Fruit fly (Drosophila melanogaster) whole organism, embryonic: ENCODE data around the gene CG4291.

Experiments used
- CG10431 ChIP-seq: fragments of 200-800 bp; sonication (Bioruptor generic); optimal IDR thresholded peaks from 3 replicates; lab custom pipeline; 2018; ENCODE audit warnings: missing biosample characterization, mild to moderate bottlenecking, missing genetic modification characterization
- CG11560 ChIP-seq: fragments of 200-800 bp; sonication (Bioruptor generic); IDR thresholded peaks from 3 replicates; pipeline ENCODE4 v1.3.6; 2022; ENCODE audit warnings: missing biosample characterization, missing genetic modification characterization
- CG12155 ChIP-seq: fragments of 200-800 bp; sonication (Bioruptor generic); optimal IDR thresholded peaks from 3 replicates; lab custom pipeline; 2016; ENCODE audit warnings: missing biosample characterization, missing genetic modification characterization
- CG12659 ChIP-seq: fragments of 200-800 bp; sonication (Bioruptor generic); optimal IDR thresholded peaks from 3 replicates; lab custom pipeline; 2017; ENCODE audit warnings: mild to moderate bottlenecking, missing biosample characterization, missing genetic modification reagents, missing genetic modification characterization
- CG12744 ChIP-seq: fragments of 200-800 bp; sonication (Bioruptor generic); optimal IDR thresholded peaks from 2 replicates; lab custom pipeline; 2016; ENCODE audit warnings: missing biosample characterization, missing genetic modification characterization
- CG13424 ChIP-seq: fragments of 200-800 bp; sonication (Bioruptor generic); optimal IDR thresholded peaks from 2 replicates; lab custom pipeline; 2019; ENCODE audit warnings: missing biosample characterization, mild to moderate bottlenecking, missing genetic modification characterization, moderate library complexity
- CG14667 ChIP-seq: fragments of 200-800 bp; sonication (Bioruptor generic); IDR thresholded peaks from 2 replicates; pipeline ENCODE4 v1.3.6; 2022; ENCODE audit warnings: missing biosample characterization, missing genetic modification characterization
- CG14860 ChIP-seq: fragments of 200-800 bp; sonication (Bioruptor generic); IDR thresholded peaks from 3 replicates; pipeline ENCODE4 v1.3.6; 2022; ENCODE audit warnings: missing biosample characterization, missing genetic modification characterization; ENCODE audit not compliant: partially characterized antibody
- CG17359 ChIP-seq: fragments of 200-800 bp; sonication (Bioruptor generic); optimal IDR thresholded peaks from 3 replicates; lab custom pipeline; 2018; ENCODE audit warnings: missing biosample characterization, mild to moderate bottlenecking, missing genetic modification characterization, moderate library complexity
- CG17802 ChIP-seq: fragments of 200-800 bp; sonication (Bioruptor generic); optimal IDR thresholded peaks from 2 replicates; lab custom pipeline; 2018; ENCODE audit warnings: missing biosample characterization, mild to moderate bottlenecking, missing genetic modification characterization, moderate library complexity
- CG17912 ChIP-seq: fragments of 200-800 bp; sonication (Bioruptor generic); optimal IDR thresholded peaks from 2 replicates; lab custom pipeline; 2018; ENCODE audit warnings: missing biosample characterization, mild to moderate bottlenecking, missing genetic modification characterization
- CG2120 ChIP-seq: fragments of 200-800 bp; sonication (Bioruptor generic); optimal IDR thresholded peaks from 3 replicates; lab custom pipeline; 2016; ENCODE audit warnings: missing biosample characterization, missing genetic modification characterization
- CG31224 ChIP-seq: fragments of 200-800 bp; sonication (Bioruptor generic); IDR thresholded peaks from 2 replicates; pipeline ENCODE4 v1.3.6; 2022; ENCODE audit warnings: missing biosample characterization, missing genetic modification characterization
- CG3726 ChIP-seq: fragments of 200-800 bp; sonication (Bioruptor generic); IDR thresholded peaks from 3 replicates; pipeline ENCODE4, ENCODE4 v1.3.6; 2022; ENCODE audit warnings: missing biosample characterization, missing genetic modification characterization
- CG3995 ChIP-seq: fragments of 200-800 bp; sonication (Bioruptor generic); optimal IDR thresholded peaks from 3 replicates; lab custom pipeline; 2016; ENCODE audit warnings: missing biosample characterization, missing genetic modification characterization
- CG4282 ChIP-seq: fragments of 200-800 bp; sonication (Bioruptor generic); optimal IDR thresholded peaks from 2 replicates; lab custom pipeline; 2016; ENCODE audit warnings: missing biosample characterization, missing genetic modification characterization
- CG4404 ChIP-seq: fragments of 200-800 bp; sonication (Bioruptor generic); IDR thresholded peaks from 2 replicates; pipeline ENCODE4 v1.3.6; 2022; ENCODE audit warnings: missing biosample characterization, missing genetic modification characterization
- CG4730 ChIP-seq: fragments of 200-800 bp; sonication (Bioruptor generic); IDR thresholded peaks from 2 replicates; pipeline ENCODE4 v1.3.6; 2022; ENCODE audit warnings: missing biosample characterization, missing genetic modification characterization
- CG5180 ChIP-seq: fragments of 200-800 bp; sonication (Bioruptor generic); optimal IDR thresholded peaks from 3 replicates; lab custom pipeline; 2017; ENCODE audit warnings: missing biosample characterization, missing genetic modification characterization, mild to moderate bottlenecking, moderate library complexity, missing genetic modification reagents
- CG6175 ChIP-seq: fragments of 200-800 bp; sonication (Bioruptor generic); IDR thresholded peaks from 3 replicates; pipeline ENCODE4 v1.3.6; 2022; ENCODE audit warnings: missing biosample characterization, missing genetic modification characterization
- CG6654 ChIP-seq: fragments of 200-800 bp; sonication (Bioruptor generic); optimal IDR thresholded peaks from 2 replicates; lab custom pipeline; 2017; ENCODE audit warnings: missing biosample characterization, mild to moderate bottlenecking, missing genetic modification characterization
- CG7786 ChIP-seq: fragments of 200-800 bp; sonication (Bioruptor generic); optimal IDR thresholded peaks from 2 replicates; lab custom pipeline; 2016; ENCODE audit warnings: missing biosample characterization, missing genetic modification characterization
- CG7839 ChIP-seq: fragments of 200-800 bp; sonication (Bioruptor generic); optimal IDR thresholded peaks from 3 replicates; lab custom pipeline; 2018; ENCODE audit warnings: missing biosample characterization, mild to moderate bottlenecking, missing genetic modification characterization, moderate library complexity
- CG8290 ChIP-seq, 3 experiments: fragments of 200-800 bp; sonication (Bioruptor generic); optimal IDR thresholded peaks; 2 replicates each; lab custom pipeline; 2016 to 2019; ENCODE audit warnings: missing biosample characterization in 3 of 3, missing genetic modification characterization in 3 of 3, mild to moderate bottlenecking in 2 of 3, moderate library complexity in 1 of 3
- CHES-1-like ChIP-seq: fragments of 200-800 bp; sonication (Bioruptor generic); optimal IDR thresholded peaks from 2 replicates; lab custom pipeline; 2016; ENCODE audit warnings: missing biosample characterization, missing genetic modification characterization
- Dek ChIP-seq: fragments of 200-800 bp; sonication (Bioruptor generic); optimal IDR thresholded peaks from 3 replicates; lab custom pipeline; 2019; ENCODE audit warnings: missing biosample characterization, mild to moderate bottlenecking, missing genetic modification characterization, moderate library complexity
- Doc3 ChIP-seq: fragments of 200-800 bp; sonication (Bioruptor generic); IDR thresholded peaks from 3 replicates; pipeline ENCODE4 v1.3.6; 2022; ENCODE audit warnings: missing biosample characterization, missing genetic modification characterization; ENCODE audit not compliant: partially characterized antibody
- E2f2 ChIP-seq: fragments of 200-800 bp; sonication (Bioruptor generic); IDR thresholded peaks from 2 replicates; pipeline ENCODE4 v1.3.6; 2022; ENCODE audit warnings: missing biosample characterization, missing genetic modification characterization
- Gug ChIP-seq: fragments of 200-800 bp; sonication (Bioruptor generic); IDR thresholded peaks from 4 replicates; pipeline ENCODE4 v1.3.6; 2022; ENCODE audit warnings: missing biosample characterization, missing genetic modification characterization
- Hr39 ChIP-seq: fragments of >200 bp; optimal IDR thresholded peaks from 2 replicates; lab custom pipeline; 2017
- Oaz ChIP-seq: fragments of 200-800 bp; sonication (Bioruptor generic); IDR thresholded peaks from 2 replicates; pipeline ENCODE4 v1.3.6; 2022; ENCODE audit warnings: missing biosample characterization, missing genetic modification characterization
- Six4 ChIP-seq: fragments of 200-800 bp; sonication (Bioruptor generic); optimal IDR thresholded peaks from 2 replicates; lab custom pipeline; 2016; ENCODE audit warnings: missing biosample characterization, missing genetic modification characterization
- ab ChIP-seq: fragments of 200-800 bp; sonication (Bioruptor generic); optimal IDR thresholded peaks from 2 replicates; lab custom pipeline; 2016; ENCODE audit warnings: missing biosample characterization, missing genetic modification characterization
- bab2 ChIP-seq: fragments of 200-800 bp; sonication (Bioruptor generic); optimal IDR thresholded peaks from 2 replicates; lab custom pipeline; 2016; ENCODE audit warnings: missing biosample characterization, missing genetic modification characterization
- ci ChIP-seq: fragments of 200-800 bp; sonication (Bioruptor generic); IDR thresholded peaks from 3 replicates; pipeline ENCODE4 v1.3.6; 2022; ENCODE audit warnings: missing biosample characterization, missing genetic modification characterization
- dan ChIP-seq: fragments of 200-800 bp; sonication (Bioruptor generic); IDR thresholded peaks from 2 replicates; pipeline ENCODE4 v1.3.6; 2022; ENCODE audit warnings: missing biosample characterization, missing genetic modification characterization
- dimm ChIP-seq: fragments of 200-800 bp; sonication (Bioruptor generic); IDR thresholded peaks from 2 replicates; pipeline ENCODE4 v1.3.6; 2022; ENCODE audit warnings: missing biosample characterization, missing genetic modification characterization
- exex ChIP-seq: fragments of 200-800 bp; sonication (Bioruptor generic); optimal IDR thresholded peaks from 4 replicates; lab custom pipeline; 2018; ENCODE audit warnings: missing biosample characterization, mild to moderate bottlenecking, missing genetic modification characterization, moderate library complexity
- grn ChIP-seq: fragments of 200-800 bp; sonication (Bioruptor generic); optimal IDR thresholded peaks from 3 replicates; lab custom pipeline; 2017; ENCODE audit warnings: missing biosample characterization, missing genetic modification characterization
- gt ChIP-seq: fragments of 200-800 bp; sonication (Bioruptor generic); IDR thresholded peaks from 2 replicates; pipeline ENCODE4 v1.3.6; 2022; ENCODE audit warnings: missing biosample characterization, missing genetic modification characterization
- her ChIP-seq: fragments of 200-800 bp; sonication (Bioruptor generic); optimal IDR thresholded peaks from 2 replicates; lab custom pipeline; 2016; ENCODE audit warnings: missing biosample characterization, missing genetic modification characterization
- insv ChIP-seq, 2 experiments: fragments of 200-800 bp; sonication (Bioruptor generic); optimal IDR thresholded peaks; 3 replicates each; lab custom pipeline; 2016 to 2018; ENCODE audit warnings: missing biosample characterization in 2 of 2, missing genetic modification characterization in 2 of 2
- jumu ChIP-seq: fragments of 200-800 bp; sonication (Bioruptor generic); optimal IDR thresholded peaks from 3 replicates; lab custom pipeline; 2016; ENCODE audit warnings: missing biosample characterization, missing genetic modification characterization
- luna ChIP-seq: fragments of 200-800 bp; sonication (Bioruptor generic); optimal IDR thresholded peaks from 2 replicates; lab custom pipeline; 2016; ENCODE audit warnings: missing biosample characterization, missing genetic modification characterization
- org-1 ChIP-seq: fragments of 200-800 bp; sonication (Bioruptor generic); optimal IDR thresholded peaks from 2 replicates; lab custom pipeline; 2017; ENCODE audit warnings: missing biosample characterization, missing genetic modification characterization
- peb ChIP-seq: fragments of 200-800 bp; sonication (Bioruptor generic); IDR thresholded peaks from 2 replicates; pipeline ENCODE4 v1.3.6; 2022; ENCODE audit warnings: missing biosample characterization, missing genetic modification characterization
- rib ChIP-seq: fragments of 200-800 bp; sonication (Bioruptor generic); IDR thresholded peaks from 2 replicates; pipeline ENCODE4 v1.3.6; 2022; ENCODE audit warnings: missing biosample characterization, missing genetic modification characterization
- seq ChIP-seq: fragments of 200-800 bp; sonication (Bioruptor generic); IDR thresholded peaks from 2 replicates; pipeline ENCODE4 v1.3.6; 2022; ENCODE audit warnings: missing biosample characterization, missing genetic modification characterization
- sob ChIP-seq: fragments of 200-800 bp; sonication (Bioruptor generic); IDR thresholded peaks from 2 replicates; pipeline ENCODE4 v1.3.6; 2022; ENCODE audit warnings: missing biosample characterization, missing genetic modification characterization
- toy ChIP-seq: fragments of 200-800 bp; sonication (Bioruptor generic); IDR thresholded peaks from 2 replicates; pipeline ENCODE4 v1.3.6; 2022; ENCODE audit warnings: missing biosample characterization, missing genetic modification characterization

Gene CG4291

DNA sequence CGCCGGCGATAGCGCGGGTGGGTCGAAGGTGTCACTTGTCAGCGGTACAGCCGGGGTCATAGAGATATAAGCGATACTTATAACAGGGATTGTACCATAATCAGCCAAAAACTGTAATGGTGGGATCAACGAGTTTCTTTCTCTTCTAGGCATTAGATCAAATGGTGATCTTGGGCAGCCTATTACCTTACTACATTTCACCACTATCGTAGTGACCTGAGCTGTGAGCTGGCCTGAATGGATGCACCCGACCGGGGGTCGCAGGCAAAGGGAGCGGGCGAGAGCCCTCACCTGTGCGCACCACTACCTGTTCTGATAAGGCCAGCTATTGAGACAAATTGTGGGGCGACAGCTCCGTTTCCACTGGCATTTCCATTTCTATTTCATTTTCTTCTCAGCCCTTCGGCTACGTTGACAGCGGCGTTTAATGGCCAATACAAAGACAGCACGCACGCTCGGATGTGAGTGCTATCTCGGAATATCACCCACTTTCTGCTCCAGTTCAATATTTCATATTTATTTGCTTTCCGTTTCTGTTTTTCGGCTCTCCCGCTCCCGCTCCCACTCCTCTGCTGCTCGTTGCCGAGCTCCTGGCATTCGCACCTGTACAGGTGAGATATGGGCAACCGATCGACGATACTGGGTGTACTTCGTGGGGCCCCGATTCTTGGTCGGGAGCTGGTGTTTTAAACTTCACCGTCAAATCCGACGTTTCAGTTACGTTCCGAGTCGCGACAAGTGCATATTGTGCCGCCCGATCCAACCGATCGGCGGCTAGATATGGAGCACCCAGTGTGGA, 4.4 kb upstream of the CG4291 start (continued):
- peak; percentile 87 for TF ChIP-seq CG7839
- peak; percentile 63; the same call in 1 of the 3 replicates for TF ChIP-seq CG11560 (tag; lab: Robert Waterston, UW)
- TF ChIP-seq CG4282 (GFP tag; lab: Kevin White, UChicago), result no peak
- TF ChIP-seq seq (GFP tag; lab: Robert Waterston, UW), result peak; percentile 59; the same call in 1 of the 2 replicates
- TF ChIP-seq CG4730 (GFP tag; lab: Robert Waterston, UW), result peak; percentile 85
- peak; percentile 62 for TF ChIP-seq Six4
- TF ChIP-seq CG4404 (GFP tag; lab: Robert Waterston, UW), result peak; percentile 57; the same call in 1 of the 2 replicates
- TF ChIP-seq CG17359 (tag; lab: Kevin White, UChicago), result peak; percentile 89
- TF ChIP-seq CG10431 (GFP tag; lab: Kevin White, UChicago), result no peak
- TF ChIP-seq ci (GFP tag; lab: Robert Waterston, UW), result peak; percentile 95
- TF ChIP-seq gt (GFP tag; lab: Robert Waterston, UW), result peak; percentile 68
- no peak for TF ChIP-seq Doc3
- peak; percentile 31 for TF ChIP-seq grn (GFP tag; lab: Kevin White, UChicago)
- TF ChIP-seq CG5180, result peak; percentile 61
- peak; percentile 27; the same call in 1 of the 2 replicates for TF ChIP-seq rib
- TF ChIP-seq CG7786 (GFP tag; lab: Kevin White, UChicago), result peak; percentile 67
- TF ChIP-seq CG12155 (GFP tag; lab: Kevin White, UChicago), result peak; percentile 61
- peak; percentile 85 for TF ChIP-seq Gug (GFP tag; lab: Robert Waterston, UW)
- no peak for TF ChIP-seq CG3995 (GFP tag; lab: Kevin White, UChicago)
- no peak for TF ChIP-seq insv (GFP tag; optimal IDR thresholded peaks at IDR 0.05; lab: Kevin White, UChicago)
- no peak for TF ChIP-seq CG17912
- TF ChIP-seq dimm, result peak; percentile 56
- peak; percentile 83; the same call in 2 of the 3 replicates for TF ChIP-seq CG3726 (GFP tag; lab: Robert Waterston, UW)
- TF ChIP-seq CG14667 (GFP tag; lab: Robert Waterston, UW), result peak; percentile 74
- peak; percentile 41; the same call in 1 of the 2 replicates for TF ChIP-seq E2f2 (GFP tag; lab: Robert Waterston, UW)
- TF ChIP-seq ab (GFP tag; lab: Kevin White, UChicago), result peak; percentile 40
- TF ChIP-seq CG6654, result peak; percentile 53
- no peak for TF ChIP-seq toy (GFP tag; lab: Robert Waterston, UW)
- TF ChIP-seq Oaz (GFP tag; lab: Robert Waterston, UW), result no peak
- peak; percentile 75 for TF ChIP-seq CG13424 (tag; lab: Kevin White, UChicago)
- peak; percentile 53 for TF ChIP-seq her (GFP tag; lab: Kevin White, UChicago)
- TF ChIP-seq jumu (GFP tag; lab: Kevin White, UChicago), result peak; percentile 78
- TF ChIP-seq CG31224 (GFP tag; lab: Robert Waterston, UW), result peak; percentile 67
- TF ChIP-seq CG2120 (GFP tag; lab: Kevin White, UChicago), result peak; percentile 65
- TF ChIP-seq dan (GFP tag; lab: Robert Waterston, UW), result no peak
- peak; percentile 83 for TF ChIP-seq peb (GFP tag; lab: Robert Waterston, UW)
- TF ChIP-seq CG6175 (GFP tag; lab: Robert Waterston, UW), result no peak
- TF ChIP-seq CG14860 (GFP tag; lab: Robert Waterston, UW), result no peak
- no peak for TF ChIP-seq luna
- TF ChIP-seq sob (GFP tag; lab: Robert Waterston, UW), result peak; percentile 68; the same call in 1 of the 2 replicates
- peak; percentile 63 for TF ChIP-seq CHES-1-like (GFP tag; lab: Kevin White, UChicago)
- TF ChIP-seq CG8290 (GFP tag; optimal IDR thresholded peaks at IDR 0.05; lab: Kevin White, UChicago), result no peak
- TF ChIP-seq CG8290 (tag; optimal IDR thresholded peaks at IDR 0.05; lab: Kevin White, UChicago), result peak in 1 of 2 experiments; percentile 89
- TF ChIP-seq Dek (tag; lab: Kevin White, UChicago), result peak; percentile 66
- TF ChIP-seq exex (tag; lab: Kevin White, UChicago), result peak; percentile 46
- TF ChIP-seq bab2 (GFP tag; lab: Kevin White, UChicago), result peak; percentile 58
- TF ChIP-seq org-1 (GFP tag; lab: Kevin White, UChicago), result peak; percentile 81
- peak; percentile 72 for TF ChIP-seq CG12659 (GFP tag; lab: Kevin White, UChicago)
- peak; percentile 37 for TF ChIP-seq CG17802 (tag; lab: Kevin White, UChicago)
- TF ChIP-seq CG12744 (GFP tag; lab: Kevin White, UChicago), result no peak
- TF ChIP-seq Hr39 (lab: Kevin White, UChicago), result no peak
